Fruit fly (Drosophila melanogaster): Measurements from ENCODE around the gene IntS12.

IntS12 gene

DNA sequence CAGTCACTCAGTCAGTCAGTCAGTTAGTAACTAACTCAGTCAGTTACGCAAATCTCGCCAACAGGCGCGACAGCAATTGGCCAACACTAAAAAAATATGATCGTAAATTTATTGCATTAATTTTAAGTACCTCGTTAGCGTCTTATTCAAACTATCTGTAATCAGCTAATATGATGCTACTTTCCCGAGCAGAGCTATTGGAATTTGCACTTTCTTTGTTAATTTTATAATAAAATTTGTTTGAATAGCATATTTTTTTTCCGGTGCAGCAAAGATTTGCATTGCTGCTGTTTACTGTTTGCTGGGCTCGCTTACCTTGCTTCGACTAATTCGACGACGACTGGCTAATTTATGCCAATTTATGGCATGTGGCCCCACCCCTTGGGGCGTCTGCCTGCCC, 26.9 kb downstream of the IntS12 start (continued):
- TF ChIP-seq phol (tag; optimal IDR thresholded peaks at IDR 0.05) (no peak), CG11695 (GFP tag; IDR thresholded peaks at IDR 0.05) (no peak), CG17829 (tag; optimal IDR thresholded peaks at IDR 0.05) (no peak), crc (GFP tag; optimal IDR thresholded peaks at IDR 0.05) (no peak), kay (GFP tag; optimal IDR thresholded peaks at IDR 0.05) (no peak)

- TF ChIP-seq dan (GFP tag; IDR thresholded peaks at IDR 0.05) = no peak
- no peak for TF ChIP-seq sug (tag; optimal IDR thresholded peaks at IDR 0.05)
- TF ChIP-seq chinmo (GFP tag; IDR thresholded peaks at IDR 0.05; ENCODE audit: partially characterized antibody) = 0 out of 4 replicates have a peak, but pooled peaks have one; percentile 17
- TF ChIP-seq sd (tag; optimal IDR thresholded peaks at IDR 0.05) = peak; percentile 75
- TF ChIP-seq E2f2 (GFP tag; IDR thresholded peaks at IDR 0.05) = no peak
- no peak for TF ChIP-seq Mad (GFP tag; optimal IDR thresholded peaks at IDR 0.05)
- no peak for TF ChIP-seq maf-S (GFP tag; optimal IDR thresholded peaks at IDR 0.05)
- TF ChIP-seq rib (GFP tag; IDR thresholded peaks at IDR 0.05) = no peak
- no peak for TF ChIP-seq CG4282 (GFP tag; optimal IDR thresholded peaks at IDR 0.05)
- peak; percentile 90 for TF ChIP-seq oc (tag; optimal IDR thresholded peaks at IDR 0.05)
- no peak for TF ChIP-seq az2 (GFP tag; optimal IDR thresholded peaks at IDR 0.05)
- TF ChIP-seq seq (GFP tag; IDR thresholded peaks at IDR 0.05) = no peak
- peak; percentile 29 for TF ChIP-seq sens (GFP tag)
- no peak for TF ChIP-seq odd (GFP tag; optimal IDR thresholded peaks at IDR 0.05)
- 0 out of 3 replicates have a peak, but pooled peaks have one; percentile 41 for TF ChIP-seq ci (GFP tag; IDR thresholded peaks at IDR 0.05)
- no peak for TF ChIP-seq p53 (GFP tag; optimal IDR thresholded peaks at IDR 0.05)
- TF ChIP-seq CG13296 (GFP tag; optimal IDR thresholded peaks at IDR 0.05) = no peak
- TF ChIP-seq Sry-δ (GFP tag; optimal IDR thresholded peaks at IDR 0.05) = no peak
- TF ChIP-seq CG10959 (GFP tag; IDR thresholded peaks at IDR 0.05) = no peak
- TF ChIP-seq Lhr (GFP tag; optimal IDR thresholded peaks at IDR 0.05) = no peak
Observed at dm6 chr3R:26890499-26890898, 27.3 kb downstream of the IntS12 start.

dm6 chr3R:26892764-26893163, 29.6 kb downstream of the IntS12 start:
- no peak for TF ChIP-seq CG13296 (GFP tag; optimal IDR thresholded peaks at IDR 0.05)
- TF ChIP-seq CG4282 (GFP tag; optimal IDR thresholded peaks at IDR 0.05) = no peak
- peak in 1 of 2 experiments; percentile 51 for TF ChIP-seq dpn (GFP tag; optimal IDR thresholded peaks at IDR 0.05)
- no peak for TF ChIP-seq Camta (GFP tag; optimal IDR thresholded peaks at IDR 0.05)
- peak; percentile 52 for TF ChIP-seq fd96Cb (tag; optimal IDR thresholded peaks at IDR 0.05)
- no peak for TF ChIP-seq sqz (GFP tag; optimal IDR thresholded peaks at IDR 0.05)
- peak; percentile 25 for TF ChIP-seq dm (GFP tag; optimal IDR thresholded peaks at IDR 0.05)
- no peak for TF ChIP-seq z (GFP tag; IDR thresholded peaks at IDR 0.05)
- TF ChIP-seq CG34376 (GFP tag; optimal IDR thresholded peaks at IDR 0.05) = no peak
- TF ChIP-seq CG17359 (tag; optimal IDR thresholded peaks at IDR 0.05) = no peak
- TF ChIP-seq exex (tag; optimal IDR thresholded peaks at IDR 0.05) = no peak
- no peak for TF ChIP-seq BEAF-32 (GFP tag; optimal IDR thresholded peaks at IDR 0.05)
- peak; percentile 28; the same call in 1 of the 2 replicates for TF ChIP-seq CG31441 (GFP tag; IDR thresholded peaks at IDR 0.05)
- no peak for TF ChIP-seq ssp (GFP tag; IDR thresholded peaks at IDR 0.05)
- TF ChIP-seq CG17568 (GFP tag; optimal IDR thresholded peaks at IDR 0.05) = no peak
- no peak for TF ChIP-seq tio (GFP tag; optimal IDR thresholded peaks at IDR 0.05)
- TF ChIP-seq CG9876 (GFP tag; optimal IDR thresholded peaks at IDR 0.05) = no peak
- TF ChIP-seq CG12299 (tag; optimal IDR thresholded peaks at IDR 0.05) = no peak
- no peak for TF ChIP-seq MTF-1 (GFP tag; optimal IDR thresholded peaks at IDR 0.05; ENCODE audit: borderline replicate concordance)
- no peak for TF ChIP-seq CG7745 (tag; optimal IDR thresholded peaks at IDR 0.05)
- TF ChIP-seq CG15073 (GFP tag; optimal IDR thresholded peaks at IDR 0.05) = no peak
- TF ChIP-seq stc (GFP tag; IDR thresholded peaks at IDR 0.05) = peak; percentile 37; the same call in 1 of the 2 replicates
- TF ChIP-seq CG4360 (GFP tag; IDR thresholded peaks at IDR 0.05) = no peak
- no peak for TF ChIP-seq schlank (tag; optimal IDR thresholded peaks at IDR 0.05)
- no peak for TF ChIP-seq eyg (GFP tag; optimal IDR thresholded peaks at IDR 0.05)
- TF ChIP-seq btn (GFP tag; optimal IDR thresholded peaks at IDR 0.05) = no peak
- TF ChIP-seq CG9727 (GFP tag; optimal IDR thresholded peaks at IDR 0.05) = no peak

All from whole organism, embryonic.